Worm (Caenorhabditis elegans) whole organism, mixed stage, embryonic: ENCODE measurements around the gene srz-6.

Source experiments
- ham-2 ChIP-seq: fragments of 200-800 bp; sonication (Bioruptor generic); optimal IDR thresholded peaks from 2 replicates; lab custom pipeline; 2018; ENCODE audit warnings: mild to moderate bottlenecking, missing genetic modification characterization, missing compliant biosample characterization
- mep-1 ChIP-seq: fragments of 150-350 bp; optimal IDR thresholded peaks from 2 replicates; lab custom pipeline; 2017; ENCODE audit warnings: missing biosample characterization, missing genetic modification reagents, missing genetic modification characterization, inconsistent platforms
- snpc-4 ChIP-seq: fragments of 150-350 bp; optimal IDR thresholded peaks from 2 replicates; lab custom pipeline; 2014; ENCODE audit warnings: missing biosample characterization, missing genetic modification characterization
- unc-120 ChIP-seq: sonication (generic microtip); optimal IDR thresholded peaks from 2 replicates; lab custom pipeline; 2017; ENCODE audit warnings: missing genetic modification characterization, missing compliant biosample characterization; ENCODE audit not compliant: poor library complexity, severe bottlenecking
- ztf-11 ChIP-seq: fragments of 150-350 bp; optimal IDR thresholded peaks from 2 replicates; lab custom pipeline; 2014; ENCODE audit warnings: missing biosample characterization, missing genetic modification characterization

DNA sequence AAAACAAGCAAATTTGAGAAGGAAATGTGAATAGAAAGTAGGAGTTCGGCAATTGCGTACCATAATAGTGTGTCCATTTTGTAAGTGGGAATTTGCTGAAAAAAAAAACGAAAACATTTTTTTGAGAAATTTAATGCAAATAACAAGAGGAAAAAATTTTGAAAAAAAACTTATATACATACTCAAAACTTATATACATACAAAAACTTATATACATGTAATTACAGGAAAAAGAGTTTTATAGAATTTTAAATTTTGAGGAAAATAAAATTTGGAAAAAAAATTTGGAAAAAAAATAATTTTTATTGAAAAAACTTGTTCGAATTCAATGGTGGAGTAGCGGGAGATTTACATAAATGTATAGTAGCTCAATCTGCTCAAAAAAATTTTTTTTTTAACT, 10.7 kb downstream of the srz-6 start, which contains the start of gene ador-1:
- TF ChIP-seq mep-1 (no peak), ham-2 (no peak), unc-120 (no peak), snpc-4 (tag; lab: Kevin White, UChicago) (no peak), ztf-11 (tag; lab: Kevin White, UChicago) (no peak)
